Worm (Caenorhabditis elegans) whole organism, young adult: ENCODE measurements around the gene F54D5.2.

Source experiments
- C17E4.6 ChIP-seq: fragments of 200-800 bp; sonication (Bioruptor generic); IDR thresholded peaks from 2 replicates; pipeline ENCODE4 v1.3.6; 2022; ENCODE audit warnings: missing genetic modification reagents, missing genetic modification characterization, missing compliant biosample characterization
- F39B2.1 ChIP-seq: fragments of 200-800 bp; sonication (Bioruptor generic); IDR thresholded peaks from 2 replicates; pipeline ENCODE4 v1.3.6; 2022; ENCODE audit warnings: missing genetic modification reagents, missing genetic modification characterization, missing compliant biosample characterization
- F52B5.7 ChIP-seq: sonication (generic microtip); optimal IDR thresholded peaks from 2 replicates; lab custom pipeline; 2016; ENCODE audit warnings: mild to moderate bottlenecking, missing genetic modification characterization, missing compliant biosample characterization
- F57A8.1 ChIP-seq: fragments of 200-800 bp; sonication (Bioruptor generic); optimal IDR thresholded peaks from 2 replicates; lab custom pipeline; 2018; ENCODE audit warnings: mild to moderate bottlenecking, missing genetic modification characterization, moderate library complexity, missing compliant biosample characterization
- Y53F4B.3 ChIP-seq: fragments of 200-800 bp; sonication (Bioruptor generic); IDR thresholded peaks from 2 replicates; pipeline ENCODE4 v1.3.6; 2022; ENCODE audit warnings: missing genetic modification reagents, missing genetic modification characterization, missing compliant biosample characterization
- Y95B8A.8 ChIP-seq: fragments of 200-800 bp; sonication (Bioruptor generic); IDR thresholded peaks from 2 replicates; pipeline ENCODE4 v1.3.6; 2022; ENCODE audit warnings: missing genetic modification reagents, missing genetic modification characterization, missing compliant biosample characterization
- ama-1 ChIP-seq, 3 experiments: fragments of 150-350 bp in 1 of 3; sonication (generic microtip) in 2 of 3; optimal IDR thresholded peaks; 2 replicates each; lab custom pipeline; 2014 to 2018; ENCODE audit warnings: missing biosample characterization in 2 of 3, missing genetic modification characterization in 2 of 3, missing genetic modification reagents in 2 of 3
- atf-7 ChIP-seq: sonication (generic microtip); optimal IDR thresholded peaks from 2 replicates; lab custom pipeline; 2017; ENCODE audit warnings: mild to moderate bottlenecking, missing genetic modification characterization, missing compliant biosample characterization
- attf-3 ChIP-seq: fragments of 200-800 bp; sonication (Bioruptor generic); conservative IDR thresholded peaks from 2 replicates; pipeline ENCODE4 v1.3.6; 2022; ENCODE audit warnings: missing genetic modification reagents, missing genetic modification characterization, missing compliant biosample characterization
- attf-6 ChIP-seq: fragments of 200-800 bp; sonication (Bioruptor generic); IDR thresholded peaks from 2 replicates; pipeline ENCODE4 v1.3.6; 2022; ENCODE audit warnings: missing genetic modification reagents, missing genetic modification characterization, missing compliant biosample characterization
- bed-2 ChIP-seq: fragments of 200-800 bp; sonication (Bioruptor generic); IDR thresholded peaks from 2 replicates; pipeline ENCODE4 v1.3.6; 2022; ENCODE audit warnings: missing genetic modification reagents, missing genetic modification characterization, missing compliant biosample characterization
- ccch-3 ChIP-seq: fragments of 200-800 bp; sonication (Bioruptor generic); optimal IDR thresholded peaks from 2 replicates; lab custom pipeline; 2018; ENCODE audit warnings: mild to moderate bottlenecking, missing genetic modification characterization, missing compliant biosample characterization
- chd-7 ChIP-seq: sonication (generic microtip); optimal IDR thresholded peaks from 2 replicates; lab custom pipeline; 2016; ENCODE audit warnings: mild to moderate bottlenecking, missing genetic modification characterization, moderate library complexity, missing compliant biosample characterization
- dpl-1 ChIP-seq: fragments of 150-350 bp; optimal IDR thresholded peaks from 2 replicates; lab custom pipeline; 2014; ENCODE audit warnings: missing biosample characterization, missing genetic modification reagents, missing genetic modification characterization
- egrh-3 ChIP-seq: fragments of 200-800 bp; sonication (Bioruptor generic); IDR thresholded peaks from 2 replicates; pipeline ENCODE4 v1.3.6; 2022; ENCODE audit warnings: missing genetic modification reagents, missing genetic modification characterization, missing compliant biosample characterization
- ekl-4 ChIP-seq: fragments of 200-800 bp; sonication (Bioruptor generic); IDR thresholded peaks from 2 replicates; pipeline ENCODE4 v1.3.6; 2022; ENCODE audit warnings: missing genetic modification reagents, missing genetic modification characterization, missing compliant biosample characterization
- hmg-20 ChIP-seq: fragments of 200-800 bp; sonication (Bioruptor generic); IDR thresholded peaks from 2 replicates; pipeline ENCODE4 v1.3.6; 2022; ENCODE audit warnings: missing genetic modification reagents, missing genetic modification characterization, missing compliant biosample characterization
- lag-1 ChIP-seq: fragments of 200-800 bp; sonication (Bioruptor generic); IDR thresholded peaks from 2 replicates; pipeline ENCODE4 v1.3.6; 2022; ENCODE audit warnings: missing genetic modification reagents, missing genetic modification characterization, missing compliant biosample characterization
- let-607 ChIP-seq, 2 experiments: fragments of 200-800 bp in 1 of 2; sonication (Bioruptor generic) in 1 of 2; sonication (generic microtip) in 1 of 2; optimal IDR thresholded peaks; 2 replicates each; lab custom pipeline; 2016 to 2018; ENCODE audit warnings: mild to moderate bottlenecking in 2 of 2, missing compliant biosample characterization in 2 of 2, missing genetic modification characterization in 2 of 2, moderate library complexity in 2 of 2, missing genotype in 1 of 2
- lin-40 ChIP-seq: sonication (generic microtip); optimal IDR thresholded peaks from 2 replicates; lab custom pipeline; 2016; ENCODE audit warnings: missing genetic modification characterization, mild to moderate bottlenecking, missing compliant biosample characterization, missing genotype, missing genetic modification reagents
- lin-54 ChIP-seq: fragments of 200-800 bp; sonication (Bioruptor generic); optimal IDR thresholded peaks from 2 replicates; lab custom pipeline; 2018; ENCODE audit warnings: mild to moderate bottlenecking, missing genetic modification characterization, missing compliant biosample characterization
- lir-1 ChIP-seq: fragments of 200-800 bp; sonication (Bioruptor generic); conservative IDR thresholded peaks from 2 replicates; pipeline ENCODE4 v1.3.6; 2022; ENCODE audit warnings: missing genetic modification reagents, missing genetic modification characterization, missing compliant biosample characterization
- lsl-1 ChIP-seq: fragments of 200-800 bp; sonication (Bioruptor generic); optimal IDR thresholded peaks from 2 replicates; lab custom pipeline; 2018; ENCODE audit warnings: mild to moderate bottlenecking, missing genetic modification characterization, moderate library complexity, missing compliant biosample characterization
- lsy-27 ChIP-seq: sonication (generic microtip); optimal IDR thresholded peaks from 2 replicates; lab custom pipeline; 2017; ENCODE audit warnings: missing genetic modification characterization, mild to moderate bottlenecking, missing compliant biosample characterization, antibody characterized with exemption, missing genotype, borderline replicate concordance; ENCODE audit not compliant: insufficient read depth
- madf-3 ChIP-seq: fragments of 200-800 bp; sonication (Bioruptor generic); IDR thresholded peaks from 2 replicates; pipeline ENCODE4 v1.3.6; 2022; ENCODE audit warnings: missing genetic modification reagents, missing genetic modification characterization, missing compliant biosample characterization
- madf-8 ChIP-seq: fragments of 200-800 bp; sonication (Bioruptor generic); conservative IDR thresholded peaks from 2 replicates; pipeline ENCODE4 v1.3.6; 2022; ENCODE audit warnings: missing genetic modification reagents, missing genetic modification characterization, missing compliant biosample characterization
- nfya-1 ChIP-seq: sonication (generic microtip); optimal IDR thresholded peaks from 2 replicates; lab custom pipeline; 2017; ENCODE audit warnings: antibody characterized with exemption, missing compliant biosample characterization, missing genetic modification characterization, borderline replicate concordance; ENCODE audit not compliant: insufficient read depth
- nhr-179 ChIP-seq: sonication (generic microtip); optimal IDR thresholded peaks from 2 replicates; lab custom pipeline; 2016; ENCODE audit warnings: mild to moderate bottlenecking, missing genetic modification characterization, missing compliant biosample characterization
- nhr-80 ChIP-seq: sonication (generic microtip); optimal IDR thresholded peaks from 2 replicates; lab custom pipeline; 2016; ENCODE audit warnings: missing genetic modification characterization, missing compliant biosample characterization
- pbrm-1 ChIP-seq: fragments of 200-800 bp; sonication (Bioruptor generic); IDR thresholded peaks from 2 replicates; pipeline ENCODE4 v1.3.6; 2022; ENCODE audit warnings: missing genetic modification reagents, missing genetic modification characterization, missing compliant biosample characterization
- rcor-1 ChIP-seq: fragments of 200-800 bp; sonication (Bioruptor generic); IDR thresholded peaks from 2 replicates; pipeline ENCODE4 v1.3.6; 2022; ENCODE audit warnings: missing genetic modification reagents, missing genetic modification characterization, missing compliant biosample characterization
- rec-8 ChIP-seq, 2 experiments: sonication (generic microtip); optimal IDR thresholded peaks; 2 replicates each; lab custom pipeline; 2016; ENCODE audit warnings: mild to moderate bottlenecking in 2 of 2, missing genetic modification characterization in 2 of 2, missing genetic modification reagents in 2 of 2, missing genotype in 2 of 2, missing biosample characterization in 1 of 2, missing compliant biosample characterization in 1 of 2, moderate library complexity in 1 of 2
- snpc-1.3 ChIP-seq: sonication (generic microtip); optimal IDR thresholded peaks from 2 replicates; lab custom pipeline; 2017; ENCODE audit warnings: missing genetic modification characterization, mild to moderate bottlenecking, missing compliant biosample characterization, antibody characterized with exemption, moderate library complexity, missing genotype, missing genetic modification reagents; ENCODE audit not compliant: insufficient read depth
- snpc-3.4 ChIP-seq: sonication (generic microtip); optimal IDR thresholded peaks from 2 replicates; lab custom pipeline; 2017; ENCODE audit warnings: missing genetic modification characterization, mild to moderate bottlenecking, missing compliant biosample characterization, antibody characterized with exemption, moderate library complexity, missing genotype, missing genetic modification reagents
- tbp1 ChIP-seq: fragments of 200-800 bp; sonication (Bioruptor generic); optimal IDR thresholded peaks from 2 replicates; lab custom pipeline; 2018; ENCODE audit warnings: mild to moderate bottlenecking, missing genetic modification characterization, missing compliant biosample characterization
- ztf-22 ChIP-seq: fragments of 200-800 bp; sonication (Bioruptor generic); optimal IDR thresholded peaks from 2 replicates; lab custom pipeline; 2018; ENCODE audit warnings: mild to moderate bottlenecking, missing genetic modification characterization, moderate library complexity, missing compliant biosample characterization
- ztf-25 ChIP-seq: fragments of 200-800 bp; sonication (Bioruptor generic); IDR thresholded peaks from 2 replicates; pipeline ENCODE4 v1.3.6; 2022; ENCODE audit warnings: missing genetic modification reagents, missing genetic modification characterization, missing compliant biosample characterization
- ztf-3 ChIP-seq: fragments of 200-800 bp; sonication (Bioruptor generic); optimal IDR thresholded peaks from 2 replicates; lab custom pipeline; 2018; ENCODE audit warnings: mild to moderate bottlenecking, missing genetic modification characterization, missing compliant biosample characterization

F54D5.2 gene

DNA sequence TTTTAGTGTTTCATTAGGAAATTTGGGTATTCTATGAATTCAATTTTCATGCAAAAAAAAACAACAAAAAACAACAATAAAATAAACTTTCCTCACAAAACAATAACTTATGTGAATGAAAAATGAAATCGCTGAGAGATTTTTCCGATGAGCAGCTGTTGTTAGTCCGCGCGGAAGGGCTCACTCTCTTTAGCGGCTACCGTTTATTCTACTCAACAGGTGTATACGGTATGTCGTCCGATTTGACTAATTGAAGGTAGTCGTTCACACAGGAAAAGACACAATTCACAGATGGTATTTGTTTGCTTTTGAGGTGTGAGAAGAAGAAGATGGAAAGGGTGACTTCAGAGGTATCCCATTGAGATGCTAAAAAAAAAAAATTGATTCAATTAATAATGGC, 4.3 kb upstream of the F54D5.2 start:
- TF ChIP-seq hmg-20: no peak

ce11 chrII:11569213-11569868, 3.6 kb upstream of the F54D5.2 start, which contains the start of the genes F54D5.23 and F54D5.4:
Gene F54D5.23 (minus strand): TSS chrII:11569287.
Gene F54D5.4 (plus strand): TSS chrII:11569818.
- TF ChIP-seq F39B2.1 (no peak), Y53F4B.3 (GFP tag; lab: Robert Waterston, UW) (no peak), dpl-1 (no peak), nhr-80 (peak; percentile 57), lin-40 (no peak), tbp1 (GFP tag; lab: Kevin White, UChicago) (no peak), lsl-1 (GFP tag; lab: Kevin White, UChicago) (no peak)

DNA sequence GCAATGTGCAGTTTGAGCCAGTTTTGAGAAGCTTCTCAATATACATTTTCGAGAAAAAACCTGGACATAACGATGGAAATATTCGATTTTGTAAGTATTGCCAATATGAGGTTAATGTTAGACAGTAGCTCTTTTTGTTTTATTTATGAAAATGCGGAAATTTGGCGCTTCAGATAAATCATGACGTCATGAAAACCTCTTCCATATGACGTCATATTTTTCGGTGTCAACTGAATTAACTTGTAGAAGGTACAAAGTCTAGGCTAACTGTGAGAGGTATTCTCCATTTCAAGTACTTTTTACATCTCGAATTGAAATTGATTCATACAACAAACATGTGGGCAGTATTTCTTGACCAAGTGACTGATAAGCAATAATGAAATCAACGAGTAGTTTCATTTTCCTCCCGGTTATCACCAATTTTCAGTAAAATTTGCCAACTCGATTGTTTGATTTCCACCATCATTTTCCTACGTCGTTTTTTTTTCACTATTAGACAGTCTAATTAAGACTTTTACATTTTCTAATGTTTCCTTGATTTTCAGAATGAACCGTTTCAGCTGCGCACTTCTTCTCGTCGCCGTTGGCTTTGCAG, 1.6 kb upstream of the F54D5.2 start, which contains the start of gene F54D5.3:
Gene F54D5.3, plus strand, starts transcription at position 546 of the 595 bp plus-strand sequence.
- TF ChIP-seq attf-6: no peak
- peak; percentile 42 for TF ChIP-seq atf-7 (tag; lab: Kevin White, UChicago)
- TF ChIP-seq nhr-80: peak; percentile 65

ce11 chrII:11577397-11577796, 4.4 kb downstream of the F54D5.2 start, which contains the start of gene pcs-1:
Gene pcs-1 (minus strand): TSS chrII:11577740.
- TF ChIP-seq nhr-80: peak; percentile 7
- TF ChIP-seq let-607 (tag; optimal IDR thresholded peaks at IDR 0.05; lab: Kevin White, UChicago): no peak
- TF ChIP-seq ama-1 (optimal IDR thresholded peaks at IDR 0.05; lab: Kevin White, UChicago): no peak
- TF ChIP-seq ama-1 (GFP tag; optimal IDR thresholded peaks at IDR 0.05; lab: Kevin White, UChicago): no peak
- TF ChIP-seq nhr-179 (tag; lab: Kevin White, UChicago): no peak
- TF ChIP-seq rec-8 (tag; optimal IDR thresholded peaks at IDR 0.05; lab: Kevin White, UChicago): no peak

DNA sequence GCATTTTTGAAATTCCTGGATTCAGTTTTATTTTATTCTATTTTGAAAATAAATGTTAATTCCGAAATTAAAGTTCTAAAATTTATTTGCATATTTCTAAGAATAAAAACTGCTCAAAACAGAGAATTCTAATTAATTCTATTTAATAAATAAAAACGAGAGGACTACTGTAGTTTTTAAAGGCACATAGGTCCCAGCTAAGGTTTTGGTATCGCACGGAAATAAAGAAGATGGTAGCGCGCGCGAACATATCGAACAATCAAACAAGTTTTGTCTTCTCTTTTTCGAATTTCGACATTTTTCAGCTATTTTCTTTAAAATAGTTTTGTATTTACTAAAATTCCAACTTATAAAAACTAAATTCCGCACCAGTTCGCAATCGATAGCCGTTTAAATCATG, 4.9 kb downstream of the F54D5.2 start:
- TF ChIP-seq madf-8 (GFP tag; lab: Robert Waterston, UW) (peak; percentile 96), F57A8.1 (GFP tag; lab: Kevin White, UChicago) (no peak), ztf-22 (GFP tag; lab: Kevin White, UChicago) (no peak), lsy-27 (tag; lab: Kevin White, UChicago) (no peak), lag-1 (GFP tag; lab: Robert Waterston, UW) (no peak), attf-3 (GFP tag; lab: Robert Waterston, UW) (no peak), egrh-3 (GFP tag; lab: Robert Waterston, UW) (no peak), bed-2 (no peak), ekl-4 (GFP tag; lab: Robert Waterston, UW) (peak; percentile 75), lir-1 (GFP tag; lab: Robert Waterston, UW) (0 out of 2 replicates have a peak, but pooled peaks have one; percentile 25), chd-7 (no peak), lin-54 (GFP tag; lab: Kevin White, UChicago) (peak; percentile 80), Y95B8A.8 (GFP tag; lab: Robert Waterston, UW) (peak; percentile 89; the same call in 1 of the 2 replicates), snpc-3.4 (tag; lab: Kevin White, UChicago) (peak; percentile 47), snpc-1.3 (tag; lab: Kevin White, UChicago) (peak; percentile 47), C17E4.6 (GFP tag; lab: Robert Waterston, UW) (no peak), ama-1 (optimal IDR thresholded peaks at IDR 0.05; lab: Kevin White, UChicago) (no peak), ama-1 (GFP tag; optimal IDR thresholded peaks at IDR 0.05; lab: Kevin White, UChicago) (no peak), F52B5.7 (tag; lab: Kevin White, UChicago) (no peak), pbrm-1 (0 out of 2 replicates have a peak, but pooled peaks have one; percentile 21), madf-3 (peak; percentile 91), rcor-1 (GFP tag; lab: Robert Waterston, UW) (peak; percentile 73), nfya-1 (tag; lab: Kevin White, UChicago) (no peak), ccch-3 (GFP tag; lab: Kevin White, UChicago) (no peak), ztf-25 (no peak), ztf-3 (GFP tag; lab: Kevin White, UChicago) (no peak)
